Fruit fly (Drosophila melanogaster) whole organism, embryonic: ENCODE results near the gene RAF2.

Experiments
- Blimp-1 ChIP-seq: fragments of 200-800 bp; sonication (Bioruptor generic); optimal IDR thresholded peaks from 3 replicates; lab custom pipeline; 2018; ENCODE audit warnings: missing biosample characterization, missing genetic modification characterization, mild to moderate bottlenecking, moderate library complexity, missing genetic modification reagents
- CG10267 ChIP-seq: fragments of 200-800 bp; sonication (Bioruptor generic); optimal IDR thresholded peaks from 2 replicates; lab custom pipeline; 2018; ENCODE audit warnings: missing biosample characterization, mild to moderate bottlenecking, missing genetic modification characterization, moderate library complexity
- CG10274 ChIP-seq: fragments of 200-800 bp; sonication (Bioruptor generic); optimal IDR thresholded peaks from 3 replicates; lab custom pipeline; 2017; ENCODE audit warnings: missing biosample characterization, mild to moderate bottlenecking, missing genetic modification characterization
- CG13775 ChIP-seq: fragments of 200-800 bp; sonication (Bioruptor generic); optimal IDR thresholded peaks from 3 replicates; lab custom pipeline; 2017; ENCODE audit warnings: missing biosample characterization, mild to moderate bottlenecking, missing genetic modification characterization
- CG17328 ChIP-seq: fragments of 200-800 bp; sonication (Bioruptor generic); IDR thresholded peaks from 2 replicates; pipeline ENCODE4 v1.3.6; 2022; ENCODE audit warnings: missing biosample characterization, missing genetic modification characterization
- CG18262 ChIP-seq: fragments of 200-800 bp; optimal IDR thresholded peaks from 3 replicates; lab custom pipeline; 2019; ENCODE audit warnings: missing biosample characterization, mild to moderate bottlenecking, missing genetic modification characterization, moderate library complexity
- CG18619 ChIP-seq: fragments of 200-800 bp; sonication (Bioruptor generic); optimal IDR thresholded peaks from 3 replicates; lab custom pipeline; 2017; ENCODE audit warnings: missing biosample characterization, mild to moderate bottlenecking, missing genetic modification characterization
- CG30431 ChIP-seq: fragments of 200-800 bp; sonication (Bioruptor generic); optimal IDR thresholded peaks from 2 replicates; lab custom pipeline; 2017; ENCODE audit warnings: missing biosample characterization, missing genetic modification characterization
- CG4360 ChIP-seq: fragments of 200-800 bp; sonication (Bioruptor generic); IDR thresholded peaks from 2 replicates; pipeline ENCODE4 v1.3.6; 2022; ENCODE audit warnings: missing biosample characterization, missing genetic modification characterization
- CG6689 ChIP-seq: fragments of 200-800 bp; sonication (Bioruptor generic); IDR thresholded peaks from 2 replicates; pipeline ENCODE4 v1.3.6; 2022; ENCODE audit warnings: missing biosample characterization, missing genetic modification characterization
- CG7372 ChIP-seq: fragments of 200-800 bp; sonication (Bioruptor generic); IDR thresholded peaks from 2 replicates; pipeline ENCODE4 v1.3.6; 2022; ENCODE audit warnings: missing biosample characterization, missing genetic modification characterization
- Ets65A ChIP-seq: fragments of 200-800 bp; sonication (Bioruptor generic); peaks from one replicate; lab custom pipeline; 2016; ENCODE audit warnings: missing biosample characterization, missing genetic modification characterization
- Hr51 ChIP-seq, 2 experiments: fragments of 200-800 bp; sonication (Bioruptor generic); optimal IDR thresholded peaks; 2 replicates in 1 of 2; 3 replicates in 1 of 2; lab custom pipeline; 2016 to 2018; ENCODE audit warnings: missing biosample characterization in 2 of 2, missing genetic modification characterization in 2 of 2, mild to moderate bottlenecking in 1 of 2, moderate library complexity in 1 of 2
- Hr78 ChIP-seq, 2 experiments: fragments of 200-800 bp in 1 of 2; fragments of >200 bp in 1 of 2; sonication (Bioruptor generic) in 1 of 2; optimal IDR thresholded peaks; 2 replicates each; lab custom pipeline; 2017 to 2019; ENCODE audit warnings: missing biosample characterization in 2 of 2, missing genetic modification characterization in 2 of 2, mild to moderate bottlenecking in 1 of 2, moderate library complexity in 1 of 2
- Myb ChIP-seq: fragments of 200-800 bp; sonication (Bioruptor generic); optimal IDR thresholded peaks from 2 replicates; lab custom pipeline; 2016; ENCODE audit warnings: missing biosample characterization, missing genetic modification characterization
- Sry-δ ChIP-seq: fragments of 200-800 bp; sonication (Bioruptor generic); optimal IDR thresholded peaks from 2 replicates; lab custom pipeline; 2016; ENCODE audit warnings: missing biosample characterization, missing genetic modification characterization
- Stat92E ChIP-seq, 3 experiments: fragments of >200 bp in 2 of 3; fragments of 200-800 bp in 1 of 3; sonication (Bioruptor generic) in 1 of 3; optimal IDR thresholded peaks; 2 replicates each; lab custom pipeline; 2017 to 2019; ENCODE audit warnings: missing biosample characterization in 3 of 3, missing genetic modification characterization in 3 of 3, mild to moderate bottlenecking in 1 of 3, moderate library complexity in 1 of 3
- Trl ChIP-seq, 3 experiments: fragments of >200 bp in 2 of 3; fragments of 200-800 bp in 1 of 3; sonication (Bioruptor generic) in 1 of 3; optimal IDR thresholded peaks; 2 replicates in 1 of 3; 3 replicates in 2 of 3; lab custom pipeline; 2016 to 2017; ENCODE audit warnings: missing biosample characterization in 1 of 3, missing genetic modification characterization in 1 of 3
- Xrp1 ChIP-seq: fragments of 200-800 bp; sonication (Bioruptor generic); IDR thresholded peaks from 2 replicates; pipeline ENCODE4 v1.3.6; 2022; ENCODE audit warnings: missing biosample characterization, missing genetic modification characterization
- ato ChIP-seq: fragments of 200-800 bp; sonication (Bioruptor generic); IDR thresholded peaks from 2 replicates; pipeline ENCODE4 v1.3.6; 2022; ENCODE audit warnings: missing biosample characterization, missing genetic modification characterization; ENCODE audit not compliant: partially characterized antibody
- ci ChIP-seq: fragments of 200-800 bp; sonication (Bioruptor generic); IDR thresholded peaks from 3 replicates; pipeline ENCODE4 v1.3.6; 2022; ENCODE audit warnings: missing biosample characterization, missing genetic modification characterization
- exex ChIP-seq: fragments of 200-800 bp; sonication (Bioruptor generic); optimal IDR thresholded peaks from 4 replicates; lab custom pipeline; 2018; ENCODE audit warnings: missing biosample characterization, mild to moderate bottlenecking, missing genetic modification characterization, moderate library complexity
- gcm ChIP-seq: fragments of 200-800 bp; sonication (Bioruptor generic); optimal IDR thresholded peaks from 2 replicates; lab custom pipeline; 2019; ENCODE audit warnings: missing biosample characterization, mild to moderate bottlenecking, missing genetic modification characterization, moderate library complexity
- grn ChIP-seq: fragments of 200-800 bp; sonication (Bioruptor generic); optimal IDR thresholded peaks from 3 replicates; lab custom pipeline; 2017; ENCODE audit warnings: missing biosample characterization, missing genetic modification characterization
- kni ChIP-seq: fragments of 200-800 bp; sonication (Bioruptor generic); optimal IDR thresholded peaks from 3 replicates; lab custom pipeline; 2017; ENCODE audit warnings: mild to moderate bottlenecking, missing biosample characterization, missing genetic modification reagents, missing genetic modification characterization
- nerfin-1 ChIP-seq: fragments of 200-800 bp; sonication (Bioruptor generic); optimal IDR thresholded peaks from 3 replicates; lab custom pipeline; 2019; ENCODE audit warnings: missing biosample characterization, mild to moderate bottlenecking, missing genetic modification characterization, moderate library complexity
- pan ChIP-seq, 4 experiments: fragments of >200 bp in 3 of 4; fragments of 200-800 bp in 1 of 4; sonication (Bioruptor generic) in 1 of 4; optimal IDR thresholded peaks in 3 of 4; IDR thresholded peaks in 1 of 4; 2 replicates each; pipeline versions ENCODE4 v1.3.6 to Lab custom; 2017 to 2022; ENCODE audit warnings: missing biosample characterization in 2 of 4, missing genetic modification characterization in 2 of 4, mixed read lengths in 1 of 4
- phol ChIP-seq: fragments of 200-800 bp; sonication (Bioruptor generic); optimal IDR thresholded peaks from 3 replicates; lab custom pipeline; 2018; ENCODE audit warnings: missing biosample characterization, mild to moderate bottlenecking, missing genetic modification characterization, moderate library complexity
- pros ChIP-seq: fragments of 200-800 bp; sonication (Bioruptor generic); optimal IDR thresholded peaks from 3 replicates; lab custom pipeline; 2019; ENCODE audit warnings: missing biosample characterization, mild to moderate bottlenecking, missing genetic modification characterization, moderate library complexity
- salm ChIP-seq: fragments of 200-800 bp; sonication (Bioruptor generic); optimal IDR thresholded peaks from 2 replicates; lab custom pipeline; 2018; ENCODE audit warnings: missing biosample characterization, mild to moderate bottlenecking, missing genetic modification characterization
- sd ChIP-seq: fragments of 200-800 bp; sonication (Bioruptor generic); optimal IDR thresholded peaks from 3 replicates; lab custom pipeline; 2018; ENCODE audit warnings: missing biosample characterization, mild to moderate bottlenecking, missing genetic modification characterization, moderate library complexity
- sqz ChIP-seq: fragments of 200-800 bp; sonication (Bioruptor generic); optimal IDR thresholded peaks from 3 replicates; lab custom pipeline; 2018; ENCODE audit warnings: missing biosample characterization, mild to moderate bottlenecking, missing genetic modification characterization
- tgo ChIP-seq: fragments of 200-800 bp; sonication (Bioruptor generic); IDR thresholded peaks from 3 replicates; pipeline ENCODE4 v1.3.6; 2022; ENCODE audit warnings: missing biosample characterization, missing genetic modification characterization
- twi ChIP-seq: fragments of 200-800 bp; optimal IDR thresholded peaks from 2 replicates; lab custom pipeline; 2019; ENCODE audit warnings: missing biosample characterization, mild to moderate bottlenecking, missing genetic modification characterization, moderate library complexity

RAF2 gene

dm6 chr3L:16408609-16409439 is 22.7 kb downstream of the RAF2 start (continued):
- TF ChIP-seq Xrp1 (GFP tag; lab: Robert Waterston, UW) (peak; percentile 82), CG13775 (GFP tag; lab: Kevin White, UChicago) (peak; percentile 44), Sry-δ (GFP tag; lab: Kevin White, UChicago) (peak; percentile 17), Myb (GFP tag; lab: Kevin White, UChicago) (no peak), CG18619 (GFP tag; lab: Kevin White, UChicago) (peak; percentile 27), Trl (optimal IDR thresholded peaks at IDR 0.05; lab: Kevin White, UChicago) (peak; percentile 58 to 63), Trl (GFP tag; optimal IDR thresholded peaks at IDR 0.05; lab: Kevin White, UChicago) (peak; percentile 27), CG30431 (GFP tag; lab: Kevin White, UChicago) (peak; percentile 17), tgo (GFP tag; lab: Robert Waterston, UW) (no peak), Hr51 (GFP tag; optimal IDR thresholded peaks at IDR 0.05; lab: Kevin White, UChicago) (peak in 1 of 2 experiments; percentile 76), ato (GFP tag; lab: Robert Waterston, UW) (no peak)
- TF ChIP-seq, all 482 proteins: peak for 175

DNA sequence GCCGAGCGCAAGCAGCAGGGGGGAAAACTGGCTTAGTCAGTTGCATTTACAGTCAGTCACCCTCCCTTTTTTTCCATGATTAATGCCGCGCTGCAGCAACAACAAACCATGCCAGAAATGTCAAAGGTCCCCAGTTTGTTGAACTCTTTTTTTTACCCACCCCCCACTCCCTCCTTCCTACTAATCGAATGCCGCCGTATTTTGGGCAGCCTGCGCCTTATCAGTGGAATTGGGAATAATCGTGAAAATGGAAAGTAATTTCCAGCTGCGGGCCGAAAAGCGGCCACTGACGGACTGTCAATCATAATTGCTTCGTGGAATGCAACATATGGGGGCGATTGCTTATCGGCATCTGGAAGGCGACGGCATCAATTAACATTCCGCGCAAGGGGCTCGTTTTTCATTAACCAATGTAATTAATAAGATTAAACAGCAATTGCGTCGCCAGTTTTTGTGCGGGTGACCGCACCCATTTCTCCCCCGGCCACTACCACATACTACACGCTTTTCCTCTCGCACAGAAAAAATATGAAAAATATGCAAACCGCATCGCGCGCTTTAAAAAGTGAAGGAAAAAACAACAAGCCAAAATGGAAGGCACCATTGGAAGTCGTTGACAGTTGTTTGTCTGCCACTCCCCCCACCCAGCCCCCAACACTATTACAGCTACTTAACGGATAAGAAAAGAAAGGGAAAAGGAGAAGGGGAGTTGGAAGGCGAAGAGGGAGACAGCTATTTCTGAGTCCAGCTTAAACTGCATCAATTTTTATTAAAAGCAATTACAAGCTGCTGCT is 23.5 kb downstream of the RAF2 start:
- TF ChIP-seq Stat92E (GFP tag; optimal IDR thresholded peaks at IDR 0.05; lab: Kevin White, UChicago) (peak in 1 of 3 experiments; percentile 23), sqz (GFP tag; lab: Kevin White, UChicago) (peak; percentile 89), sd (peak; percentile 23), phol (tag; lab: Kevin White, UChicago) (no peak), nerfin-1 (tag; lab: Kevin White, UChicago) (peak; percentile 48), CG10274 (GFP tag; lab: Kevin White, UChicago) (peak; percentile 6), pan (optimal IDR thresholded peaks at IDR 0.05; lab: Kevin White, UChicago) (no peak), pan (GFP tag; optimal IDR thresholded peaks at IDR 0.05 in 1 of 2, IDR thresholded peaks at IDR 0.05 in 1 of 2) (peak in 1 of 2 experiments; percentile 6), CG18262 (no peak), kni (GFP tag; lab: Kevin White, UChicago) (peak; percentile 52), gcm (GFP tag; lab: Kevin White, UChicago) (peak; percentile 67), pros (peak; percentile 44), Hr78 (GFP tag; optimal IDR thresholded peaks at IDR 0.05; lab: Kevin White, UChicago) (peak in 1 of 2 experiments; percentile 98), twi (tag; lab: Kevin White, UChicago) (peak; percentile 73), Blimp-1 (GFP tag; lab: Kevin White, UChicago) (peak; percentile 79), CG4360 (GFP tag; lab: Robert Waterston, UW) (peak; percentile 73; the same call in 1 of the 2 replicates), ci (0 out of 3 replicates have a peak, but pooled peaks have one; percentile 0), Ets65A (GFP tag; lab: Kevin White, UChicago) (no peak), salm (tag; lab: Kevin White, UChicago) (peak; percentile 26), CG17328 (GFP tag; lab: Robert Waterston, UW) (peak; percentile 3; the same call in 1 of the 2 replicates), exex (tag; lab: Kevin White, UChicago) (no peak), grn (peak; percentile 25), CG7372 (GFP tag; lab: Robert Waterston, UW) (no peak), CG6689 (0 out of 2 replicates have a peak, but pooled peaks have one; percentile 8), CG10267 (tag; lab: Kevin White, UChicago) (no peak)
